Worm (Caenorhabditis elegans) whole organism, early embryonic: ENCODE results near the gene C27F2.10.

Experiments
- ama-1 ChIP-seq: fragments of 150-350 bp; optimal IDR thresholded peaks from 2 replicates; lab custom pipeline; 2014
- flt-1 ChIP-seq: fragments of 200-800 bp; sonication (Bioruptor generic); IDR thresholded peaks from 2 replicates; pipeline ENCODE4 v1.3.6; 2022; ENCODE audit warnings: missing genetic modification characterization, missing compliant biosample characterization
- tbx-11 ChIP-seq: fragments of 200-800 bp; sonication (Bioruptor generic); IDR thresholded peaks from 2 replicates; pipeline ENCODE4 v1.3.6; 2022; ENCODE audit warnings: missing genetic modification characterization, missing compliant biosample characterization
- tbx-37 ChIP-seq: fragments of 200-800 bp; sonication (Bioruptor generic); conservative IDR thresholded peaks from 2 replicates; pipeline ENCODE4 v1.3.6; 2022; ENCODE audit warnings: missing genetic modification reagents, missing genetic modification characterization, missing compliant biosample characterization

- TF ChIP-seq flt-1 (GFP tag; lab: Robert Waterston, UW) (no peak), ama-1 (lab: Kevin White, UChicago) (no peak), tbx-11 (GFP tag; lab: Robert Waterston, UW) (no peak), tbx-37 (GFP tag; lab: Robert Waterston, UW) (no peak)
These were observed 36.4 kb downstream of the C27F2.10 start for ce11 chrIII:4950345-4950744.
